Worm (Caenorhabditis elegans) whole organism, dauer: Measurements from ENCODE around the gene Y57G11A.4.

Experiments
- unc-62 ChIP-seq: sonication (generic microtip); optimal IDR thresholded peaks from 2 replicates; lab custom pipeline; 2017; ENCODE audit warnings: missing biosample characterization, missing genetic modification reagents, missing genetic modification characterization

Gene Y57G11A.4

DNA sequence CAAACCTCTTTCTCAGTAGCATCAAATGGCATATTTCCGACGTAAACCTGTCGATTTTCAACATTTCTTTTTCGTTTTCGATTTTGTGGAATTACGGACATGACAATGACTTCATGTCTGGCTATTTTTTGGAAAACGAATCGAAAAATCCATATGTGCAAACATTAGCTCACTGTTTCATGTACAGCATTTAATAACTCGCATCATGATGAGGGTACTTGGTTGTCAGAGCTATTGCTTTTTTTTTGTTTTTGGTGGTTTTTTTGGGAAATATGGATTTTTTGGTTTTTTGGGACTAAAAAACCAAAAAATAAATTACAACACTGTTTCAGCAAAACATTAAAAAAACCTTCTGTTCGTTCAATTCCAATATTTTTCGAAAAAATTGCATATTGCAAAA lies 30.3 kb downstream of the Y57G11A.4 start, which contains the start of gene Y57G11A.5:
TSS of gene Y57G11A.5 (minus strand) at position 101 of the 400 bp plus-strand sequence.
- no peak for TF ChIP-seq unc-62 (GFP tag; lab: Kevin White, UChicago)

DNA sequence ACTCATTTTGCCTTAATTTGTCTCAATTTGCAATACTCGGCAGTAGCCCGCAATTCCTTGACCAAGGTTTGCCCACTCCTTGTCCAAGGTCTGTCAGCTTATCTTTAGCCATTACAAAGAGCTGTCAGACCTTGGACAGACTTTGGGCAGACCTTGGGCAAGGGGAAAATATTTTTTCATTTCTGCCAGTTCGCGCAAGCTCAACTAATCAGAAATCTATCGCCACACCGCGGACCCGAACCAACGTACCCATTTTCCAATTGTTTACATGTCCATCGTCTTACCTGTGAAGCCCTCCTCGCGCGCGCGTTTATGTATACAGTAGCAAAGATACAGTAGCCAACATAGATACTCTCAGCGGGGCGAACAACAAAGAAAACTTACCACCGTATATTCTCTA lies 33.1 kb downstream of the Y57G11A.4 start:
- no peak for TF ChIP-seq unc-62 (GFP tag; lab: Kevin White, UChicago)

DNA sequence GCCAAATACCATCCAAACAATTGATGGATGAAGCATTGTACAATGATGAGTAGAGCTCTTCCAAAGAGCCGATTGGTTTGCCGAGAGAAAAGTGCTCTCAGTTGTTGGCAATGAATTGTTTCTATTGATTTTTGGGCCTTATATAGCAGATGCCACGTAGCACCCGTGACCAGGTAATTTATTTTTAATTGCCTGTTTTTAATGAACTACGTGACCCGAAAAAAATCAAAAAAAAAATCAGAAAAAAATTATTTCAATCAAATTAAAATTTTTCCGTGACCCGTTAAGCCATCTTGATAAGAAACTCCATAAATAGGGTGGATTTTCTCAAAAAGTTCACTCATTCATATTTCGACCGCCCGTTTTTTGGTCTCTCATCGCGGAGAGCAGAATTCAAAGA lies 37.3 kb downstream of the Y57G11A.4 start, which contains the start of the genes Y57G11A.2 and T27E7.1:
TSS of gene Y57G11A.2 (minus strand) at position 101 of the 400 bp plus-strand sequence.
TSS of gene T27E7.1 (plus strand) at position 337 of the 400 bp plus-strand sequence.
- TF ChIP-seq unc-62 (GFP tag; lab: Kevin White, UChicago): no peak

DNA sequence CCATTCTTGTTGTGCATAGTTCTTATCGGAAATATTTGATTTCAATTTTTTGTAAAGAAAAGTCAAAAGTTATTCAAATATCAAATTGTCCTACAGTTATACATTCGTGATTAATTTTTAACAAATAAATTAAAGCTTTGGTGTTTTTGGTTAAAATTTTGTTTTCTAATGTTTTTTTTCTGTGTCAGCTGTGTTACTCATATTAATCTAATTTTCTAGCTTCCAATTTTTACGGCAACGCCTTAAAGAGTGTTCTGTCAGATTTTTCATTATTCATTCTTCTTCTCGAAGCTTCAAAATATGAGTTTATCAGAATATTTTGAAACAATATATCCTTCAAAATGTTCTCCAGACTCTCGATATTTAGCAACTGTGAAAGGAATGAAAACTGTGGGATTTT lies 41.5 kb downstream of the Y57G11A.4 start, which contains the start of gene srh-63:
TSS of gene srh-63 (plus strand) at position 301 of the 400 bp plus-strand sequence.
- TF ChIP-seq unc-62 (GFP tag; lab: Kevin White, UChicago): no peak

- no peak for TF ChIP-seq unc-62 (GFP tag; lab: Kevin White, UChicago)
These were observed 46.6 kb downstream of the Y57G11A.4 start, which contains the start of gene T27E7.3 for ce11 chrIV:14528718-14529117. Gene T27E7.3, plus strand, starts transcription at chrIV:14529018.

ce11 chrIV:14530031-14530430 lies 47.9 kb downstream of the Y57G11A.4 start:
- TF ChIP-seq unc-62 (GFP tag; lab: Kevin White, UChicago): no peak

- no peak for TF ChIP-seq unc-62 (GFP tag; lab: Kevin White, UChicago)
These were observed 50.3 kb downstream of the Y57G11A.4 start for ce11 chrIV:14532366-14532765.

DNA sequence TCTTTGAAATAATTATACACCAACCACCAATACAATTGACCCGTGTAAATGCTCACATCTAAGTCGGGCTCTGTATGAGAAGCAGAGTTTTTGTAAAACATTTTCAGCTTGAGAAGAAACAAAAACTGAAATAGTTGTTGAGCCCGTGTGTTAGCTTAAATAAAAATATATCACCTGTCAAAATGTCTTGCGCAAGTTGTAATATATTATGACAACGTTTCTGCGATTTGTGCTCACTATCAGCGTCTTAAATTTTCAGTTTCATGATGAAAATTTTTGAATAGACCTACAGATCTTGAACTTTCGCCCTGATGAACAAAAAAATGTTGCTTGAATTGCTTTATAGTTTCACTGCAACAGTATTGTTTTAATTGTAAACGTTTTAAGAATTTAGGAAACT lies 52.9 kb downstream of the Y57G11A.4 start, which contains the start of gene T27E7.4:
TSS of gene T27E7.4 (minus strand) at position 101 of the 400 bp plus-strand sequence.
- TF ChIP-seq unc-62 (GFP tag; lab: Kevin White, UChicago): no peak
